Fruit fly (Drosophila melanogaster): Measurements from ENCODE around the gene CG33667.
A peak's percentile ranks its signal among the peaks of the same experiment; 100 is the strongest.

The CG33667 gene

dm6 chrX:6439495-6439894 is 32.7 kb downstream of the CG33667 start (continued):
- TF ChIP-seq chif (GFP tag; optimal IDR thresholded peaks at IDR 0.05) (no peak), CG4424 (GFP tag; optimal IDR thresholded peaks at IDR 0.05) (peak; percentile 22), CG12299 (tag; optimal IDR thresholded peaks at IDR 0.05) (no peak), Hand (GFP tag; optimal IDR thresholded peaks at IDR 0.05) (no peak), CG10267 (tag; optimal IDR thresholded peaks at IDR 0.05) (no peak), gfzf (GFP tag; optimal IDR thresholded peaks at IDR 0.05) (no peak), gcm2 (GFP tag; optimal IDR thresholded peaks at IDR 0.05) (no peak), CG9215 (GFP tag; IDR thresholded peaks at IDR 0.05) (peak; percentile 54; the same call in 1 of the 2 replicates), danr (GFP tag; IDR thresholded peaks at IDR 0.05) (0 out of 2 replicates have a peak, but pooled peaks have one; percentile 25), tap (tag; optimal IDR thresholded peaks at IDR 0.05) (no peak), CG1233 (GFP tag; optimal IDR thresholded peaks at IDR 0.05) (peak; percentile 9), Ets97D (GFP tag; optimal IDR thresholded peaks at IDR 0.05) (no peak), crp (GFP tag; optimal IDR thresholded peaks at IDR 0.05) (no peak), Taf1 (GFP tag; IDR thresholded peaks at IDR 0.05) (peak; percentile 23; the same call in 1 of the 2 replicates), CoRest (tag; optimal IDR thresholded peaks at IDR 0.05) (no peak), chn (GFP tag; optimal IDR thresholded peaks at IDR 0.05) (no peak), NK7.1 (GFP tag; optimal IDR thresholded peaks at IDR 0.05) (no peak), kah (GFP tag; optimal IDR thresholded peaks at IDR 0.05) (no peak), CG9797 (GFP tag; optimal IDR thresholded peaks at IDR 0.05) (no peak), Nf-YB (GFP tag; optimal IDR thresholded peaks at IDR 0.05) (no peak), CG11696 (GFP tag; IDR thresholded peaks at IDR 0.05) (peak; percentile 42; the same call in 1 of the 2 replicates), tup (GFP tag; optimal IDR thresholded peaks at IDR 0.05) (no peak), CG16779 (GFP tag; IDR thresholded peaks at IDR 0.05) (0 out of 2 replicates have a peak, but pooled peaks have one; percentile 13), CG14667 (GFP tag; IDR thresholded peaks at IDR 0.05) (peak; percentile 22; the same call in 1 of the 2 replicates), Med (GFP tag) (peak; percentile 78), Atf-2 (GFP tag; optimal IDR thresholded peaks at IDR 0.05) (no peak), Side (GFP tag; optimal IDR thresholded peaks at IDR 0.05) (no peak), mirr (GFP tag; optimal IDR thresholded peaks at IDR 0.05) (no peak), Chrac-16 (GFP tag; optimal IDR thresholded peaks at IDR 0.05) (no peak), CG14965 (GFP tag; optimal IDR thresholded peaks at IDR 0.05; ENCODE audit: borderline replicate concordance) (no peak), tio (GFP tag; optimal IDR thresholded peaks at IDR 0.05) (no peak), Mrtf (GFP tag; IDR thresholded peaks at IDR 0.05) (no peak), PHDP (tag; optimal IDR thresholded peaks at IDR 0.05) (no peak), Dll (GFP tag; IDR thresholded peaks at IDR 0.05; ENCODE audit: partially characterized antibody) (no peak), CG6272 (GFP tag; IDR thresholded peaks at IDR 0.05) (0 out of 2 replicates have a peak, but pooled peaks have one; percentile 38), CG1529 (GFP tag; optimal IDR thresholded peaks at IDR 0.05) (no peak), zfh2 (GFP tag; optimal IDR thresholded peaks at IDR 0.05) (no peak), Dad (GFP tag; optimal IDR thresholded peaks at IDR 0.05) (no peak), CG12942 (GFP tag; optimal IDR thresholded peaks at IDR 0.05) (no peak), zfh1 (GFP tag; IDR thresholded peaks at IDR 0.05) (peak; percentile 62), corto (GFP tag; optimal IDR thresholded peaks at IDR 0.05) (no peak), ara (GFP tag; IDR thresholded peaks at IDR 0.05) (0 out of 2 replicates have a peak, but pooled peaks have one; percentile 19), Bgb (GFP tag; IDR thresholded peaks at IDR 0.05; ENCODE audit: partially characterized antibody) (no peak), ci (GFP tag; IDR thresholded peaks at IDR 0.05) (0 out of 3 replicates have a peak, but pooled peaks have one; percentile 35), CG3838 (GFP tag; optimal IDR thresholded peaks at IDR 0.05) (no peak), Poxn (GFP tag; IDR thresholded peaks at IDR 0.05) (no peak), NFAT (GFP tag; IDR thresholded peaks at IDR 0.05) (peak; percentile 45; the same call in 1 of the 2 replicates), dmrt11E (tag; optimal IDR thresholded peaks at IDR 0.05) (no peak), Fer1 (GFP tag; optimal IDR thresholded peaks at IDR 0.05) (peak; percentile 82), prd (optimal IDR thresholded peaks at IDR 0.05) (no peak), prd (GFP tag; IDR thresholded peaks at IDR 0.05) (peak; percentile 71; the same call in 2 of the 3 replicates)

Data from whole organism, embryonic.